Worm (Caenorhabditis elegans) whole organism, young adult: ENCODE results near the gene F23F1.6.

Experiments
- D2030.7 ChIP-seq: fragments of 200-800 bp; sonication (Bioruptor generic); IDR thresholded peaks from 2 replicates; pipeline ENCODE4 v1.3.6; 2022; ENCODE audit warnings: missing genetic modification reagents, missing genetic modification characterization, missing compliant biosample characterization
- F49E8.2 ChIP-seq: sonication (generic microtip); optimal IDR thresholded peaks from 3 replicates; lab custom pipeline; 2017; ENCODE audit warnings: missing genetic modification characterization, mild to moderate bottlenecking, missing compliant biosample characterization, antibody characterized with exemption, moderate library complexity; ENCODE audit not compliant: insufficient read depth
- F57C9.4 ChIP-seq: sonication (generic microtip); optimal IDR thresholded peaks from 2 replicates; lab custom pipeline; 2017; ENCODE audit warnings: mild to moderate bottlenecking, missing genetic modification characterization, missing compliant biosample characterization
- T07F8.4 ChIP-seq: sonication (generic microtip); optimal IDR thresholded peaks from 2 replicates; lab custom pipeline; 2016; ENCODE audit warnings: mild to moderate bottlenecking, missing genetic modification characterization, moderate library complexity, missing compliant biosample characterization
- Y56A3A.18 ChIP-seq: fragments of 200-800 bp; sonication (Bioruptor generic); IDR thresholded peaks from 2 replicates; pipeline ENCODE4 v1.3.6; 2022; ENCODE audit warnings: missing genetic modification reagents, missing genetic modification characterization, missing compliant biosample characterization
- aptf-2 ChIP-seq: fragments of 200-800 bp; sonication (Bioruptor generic); conservative IDR thresholded peaks from 2 replicates; pipeline ENCODE4 v1.3.6; 2022; ENCODE audit warnings: missing genetic modification reagents, missing genetic modification characterization, missing compliant biosample characterization
- attf-3 ChIP-seq: fragments of 200-800 bp; sonication (Bioruptor generic); conservative IDR thresholded peaks from 2 replicates; pipeline ENCODE4 v1.3.6; 2022; ENCODE audit warnings: missing genetic modification reagents, missing genetic modification characterization, missing compliant biosample characterization
- attf-5 ChIP-seq: fragments of 200-800 bp; sonication (Bioruptor generic); optimal IDR thresholded peaks from 2 replicates; lab custom pipeline; 2018; ENCODE audit warnings: mild to moderate bottlenecking, missing genetic modification characterization, missing compliant biosample characterization
- cebp-1 ChIP-seq, 2 experiments: fragments of 200-800 bp in 1 of 2; sonication (Bioruptor generic) in 1 of 2; sonication (generic microtip) in 1 of 2; IDR thresholded peaks in 1 of 2; optimal IDR thresholded peaks in 1 of 2; 2 replicates each; pipeline versions ENCODE4 v1.3.6 to Lab custom; 2017 to 2022; ENCODE audit warnings: missing compliant biosample characterization in 2 of 2, missing genetic modification characterization in 2 of 2, mild to moderate bottlenecking in 1 of 2, missing genetic modification reagents in 1 of 2, moderate library complexity in 1 of 2
- ceh-27 ChIP-seq: fragments of 200-800 bp; sonication (Bioruptor generic); optimal IDR thresholded peaks from 2 replicates; lab custom pipeline; 2018; ENCODE audit warnings: mild to moderate bottlenecking, missing genetic modification characterization, moderate library complexity, missing compliant biosample characterization
- ceh-40 ChIP-seq: fragments of 200-800 bp; sonication (Bioruptor generic); IDR thresholded peaks from 2 replicates; pipeline ENCODE4 v1.3.6; 2022; ENCODE audit warnings: missing genetic modification characterization, missing compliant biosample characterization
- ceh-58 ChIP-seq: fragments of 200-800 bp; sonication (Bioruptor generic); IDR thresholded peaks from 2 replicates; pipeline ENCODE4 v1.3.6; 2022; ENCODE audit warnings: missing genetic modification characterization, missing compliant biosample characterization
- die-1 ChIP-seq: sonication (generic microtip); optimal IDR thresholded peaks from 2 replicates; lab custom pipeline; 2016; ENCODE audit warnings: missing genotype, mild to moderate bottlenecking, missing genetic modification characterization, missing compliant biosample characterization
- dox-1 ChIP-seq: fragments of 200-800 bp; sonication (Bioruptor generic); IDR thresholded peaks from 2 replicates; pipeline ENCODE4 v1.3.6; 2022; ENCODE audit warnings: missing genetic modification reagents, missing genetic modification characterization, missing compliant biosample characterization
- dpl-1 ChIP-seq: fragments of 150-350 bp; optimal IDR thresholded peaks from 2 replicates; lab custom pipeline; 2014; ENCODE audit warnings: missing biosample characterization, missing genetic modification reagents, missing genetic modification characterization
- efl-1 ChIP-seq: fragments of 150-350 bp; optimal IDR thresholded peaks from 2 replicates; lab custom pipeline; 2014; ENCODE audit warnings: missing biosample characterization, missing genetic modification reagents, missing genetic modification characterization
- gei-17 ChIP-seq: fragments of 200-800 bp; sonication (Bioruptor generic); optimal IDR thresholded peaks from 2 replicates; lab custom pipeline; 2018; ENCODE audit warnings: mild to moderate bottlenecking, missing genetic modification characterization, missing compliant biosample characterization
- hmg-1.2 ChIP-seq: fragments of 200-800 bp; sonication (Bioruptor generic); IDR thresholded peaks from 2 replicates; pipeline ENCODE4 v1.3.6; 2022; ENCODE audit warnings: missing genetic modification reagents, missing genetic modification characterization, missing compliant biosample characterization
- hmg-20 ChIP-seq: fragments of 200-800 bp; sonication (Bioruptor generic); IDR thresholded peaks from 2 replicates; pipeline ENCODE4 v1.3.6; 2022; ENCODE audit warnings: missing genetic modification reagents, missing genetic modification characterization, missing compliant biosample characterization
- let-526 ChIP-seq: fragments of 200-800 bp; sonication (Bioruptor generic); IDR thresholded peaks from 2 replicates; pipeline ENCODE4 v1.3.6; 2022; ENCODE audit warnings: missing genetic modification reagents, missing genetic modification characterization, missing compliant biosample characterization
- let-607 ChIP-seq, 2 experiments: fragments of 200-800 bp in 1 of 2; sonication (Bioruptor generic) in 1 of 2; sonication (generic microtip) in 1 of 2; optimal IDR thresholded peaks; 2 replicates each; lab custom pipeline; 2016 to 2018; ENCODE audit warnings: mild to moderate bottlenecking in 2 of 2, missing compliant biosample characterization in 2 of 2, missing genetic modification characterization in 2 of 2, moderate library complexity in 2 of 2, missing genotype in 1 of 2
- lin-26 ChIP-seq: fragments of 200-800 bp; sonication (Bioruptor generic); IDR thresholded peaks from 2 replicates; pipeline ENCODE4 v1.3.6; 2022; ENCODE audit warnings: missing genetic modification reagents, missing genetic modification characterization, missing compliant biosample characterization
- lin-35 ChIP-seq, 3 experiments: fragments of 150-350 bp in 2 of 3; sonication (generic microtip) in 1 of 3; optimal IDR thresholded peaks; 2 replicates each; lab custom pipeline; 2014 to 2018; ENCODE audit warnings: missing biosample characterization in 3 of 3, missing genetic modification characterization in 3 of 3, missing genetic modification reagents in 3 of 3
- madf-3 ChIP-seq: fragments of 200-800 bp; sonication (Bioruptor generic); IDR thresholded peaks from 2 replicates; pipeline ENCODE4 v1.3.6; 2022; ENCODE audit warnings: missing genetic modification reagents, missing genetic modification characterization, missing compliant biosample characterization
- madf-6 ChIP-seq: fragments of 200-800 bp; sonication (Bioruptor generic); IDR thresholded peaks from 2 replicates; pipeline ENCODE4 v1.3.6; 2022; ENCODE audit warnings: missing genetic modification reagents, missing genetic modification characterization, missing compliant biosample characterization
- mcd-1 ChIP-seq: fragments of 200-800 bp; sonication (Bioruptor generic); IDR thresholded peaks from 2 replicates; pipeline ENCODE4 v1.3.6; 2022; ENCODE audit warnings: missing genetic modification reagents, missing genetic modification characterization, missing compliant biosample characterization
- mes-4 ChIP-seq: sonication (generic microtip); optimal IDR thresholded peaks from 2 replicates; lab custom pipeline; 2016; ENCODE audit warnings: missing genotype, missing genetic modification characterization, missing compliant biosample characterization
- nfya-1 ChIP-seq: sonication (generic microtip); optimal IDR thresholded peaks from 2 replicates; lab custom pipeline; 2017; ENCODE audit warnings: antibody characterized with exemption, missing compliant biosample characterization, missing genetic modification characterization, borderline replicate concordance; ENCODE audit not compliant: insufficient read depth
- nfya-2 ChIP-seq: fragments of 200-800 bp; sonication (Bioruptor generic); IDR thresholded peaks from 2 replicates; pipeline ENCODE4 v1.3.6; 2022; ENCODE audit warnings: missing genetic modification reagents, missing genetic modification characterization, missing compliant biosample characterization
- nhr-80 ChIP-seq: sonication (generic microtip); optimal IDR thresholded peaks from 2 replicates; lab custom pipeline; 2016; ENCODE audit warnings: missing genetic modification characterization, missing compliant biosample characterization
- pha-4 ChIP-seq: fragments of 150-350 bp; sonication (generic microtip); optimal IDR thresholded peaks from 2 replicates; lab custom pipeline; 2014; ENCODE audit warnings: missing biosample characterization, missing genetic modification reagents, missing genetic modification characterization
- rcor-1 ChIP-seq: fragments of 200-800 bp; sonication (Bioruptor generic); IDR thresholded peaks from 2 replicates; pipeline ENCODE4 v1.3.6; 2022; ENCODE audit warnings: missing genetic modification reagents, missing genetic modification characterization, missing compliant biosample characterization
- repo-1 ChIP-seq: sonication (generic microtip); optimal IDR thresholded peaks from 2 replicates; lab custom pipeline; 2017; ENCODE audit warnings: mild to moderate bottlenecking, missing genetic modification characterization, missing compliant biosample characterization
- sdz-38 ChIP-seq: sonication (generic microtip); optimal IDR thresholded peaks from 2 replicates; lab custom pipeline; 2016; ENCODE audit warnings: missing genotype, missing genetic modification characterization, missing compliant biosample characterization
- snpc-1.1 ChIP-seq: sonication (generic microtip); optimal IDR thresholded peaks from 2 replicates; lab custom pipeline; 2017; ENCODE audit warnings: missing genetic modification characterization, mild to moderate bottlenecking, missing compliant biosample characterization, antibody characterized with exemption, moderate library complexity, missing genotype, missing genetic modification reagents; ENCODE audit not compliant: insufficient read depth
- snpc-4 ChIP-seq, 5 experiments: fragments of 150-350 bp in 1 of 5; sonication (generic microtip) in 4 of 5; optimal IDR thresholded peaks; 2 replicates each; lab custom pipeline; 2014 to 2018; ENCODE audit warnings: missing genetic modification characterization in 5 of 5, missing biosample characterization in 3 of 5, antibody characterized with exemption in 2 of 5, mild to moderate bottlenecking in 2 of 5, missing compliant biosample characterization in 2 of 5, missing genotype in 2 of 5, moderate library complexity in 2 of 5, missing genetic modification reagents in 1 of 5
- somi-1 ChIP-seq: fragments of 200-800 bp; sonication (Bioruptor generic); optimal IDR thresholded peaks from 2 replicates; lab custom pipeline; 2018; ENCODE audit warnings: mild to moderate bottlenecking, missing genetic modification characterization, missing compliant biosample characterization
- tbx-9 ChIP-seq: sonication (generic microtip); optimal IDR thresholded peaks from 2 replicates; lab custom pipeline; 2016; ENCODE audit warnings: borderline replicate concordance, missing genetic modification characterization, inconsistent platforms, missing compliant biosample characterization
- unc-130 ChIP-seq: sonication (generic microtip); optimal IDR thresholded peaks from 2 replicates; lab custom pipeline; 2016; ENCODE audit warnings: missing genetic modification reagents, missing genetic modification characterization, missing compliant biosample characterization
- ztf-18 ChIP-seq: sonication (generic microtip); optimal IDR thresholded peaks from 2 replicates; lab custom pipeline; 2016; ENCODE audit warnings: missing genotype, mild to moderate bottlenecking, missing genetic modification characterization, missing compliant biosample characterization

The F23F1.6 gene

ce11 chrII:68757-69156 is 31.6 kb upstream of the F23F1.6 start:
- TF ChIP-seq tbx-9 (no peak), repo-1 (tag; lab: Kevin White, UChicago) (no peak)

- no peak for TF ChIP-seq unc-130 (GFP tag; lab: Kevin White, UChicago)
- TF ChIP-seq nfya-2 (GFP tag; lab: Robert Waterston, UW): no peak
- no peak for TF ChIP-seq ceh-40
- TF ChIP-seq mes-4: no peak
- no peak for TF ChIP-seq dpl-1
- no peak for TF ChIP-seq let-607 (tag; optimal IDR thresholded peaks at IDR 0.05; lab: Kevin White, UChicago)
- no peak for TF ChIP-seq attf-5 (GFP tag; lab: Kevin White, UChicago)
- no peak for TF ChIP-seq repo-1 (tag; lab: Kevin White, UChicago)
- no peak for TF ChIP-seq tbx-9
- no peak for TF ChIP-seq rcor-1
- no peak for TF ChIP-seq gei-17 (GFP tag; lab: Kevin White, UChicago)
- no peak for TF ChIP-seq hmg-20
- no peak for TF ChIP-seq sdz-38
- no peak for TF ChIP-seq F57C9.4 (tag; lab: Kevin White, UChicago)
- TF ChIP-seq somi-1 (GFP tag; lab: Kevin White, UChicago): no peak
- TF ChIP-seq ceh-27 (GFP tag; lab: Kevin White, UChicago): no peak
- no peak for TF ChIP-seq nfya-1
- TF ChIP-seq ceh-58 (GFP tag; lab: Robert Waterston, UW): no peak
- TF ChIP-seq F49E8.2 (tag; lab: Kevin White, UChicago): no peak
- TF ChIP-seq T07F8.4 (tag; lab: Kevin White, UChicago): no peak
Measured at ce11 chrII:67663-68062, 30.6 kb upstream of the F23F1.6 start.

DNA sequence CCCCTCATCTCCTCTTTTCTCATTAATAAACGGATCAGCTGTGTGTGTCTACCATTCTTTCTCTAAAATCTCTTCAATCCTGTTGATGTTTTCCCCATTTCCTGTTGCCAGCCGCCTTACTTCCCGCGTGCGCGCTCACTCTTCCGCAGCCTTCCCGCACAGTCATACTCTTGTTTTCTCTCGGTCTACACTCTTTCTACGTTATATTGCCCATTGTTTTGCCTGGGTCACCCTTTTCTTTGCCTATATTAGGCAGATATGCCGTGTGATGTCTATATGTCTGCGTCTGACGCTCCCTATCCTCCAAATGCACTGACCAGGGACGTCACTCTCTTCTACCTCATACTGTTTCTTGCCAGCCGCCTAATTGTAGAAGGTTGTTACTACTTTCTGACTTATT is 29.2 kb upstream of the F23F1.6 start:
- TF ChIP-seq attf-5 (GFP tag; lab: Kevin White, UChicago) (peak; percentile 34), cebp-1 (GFP tag; IDR thresholded peaks at IDR 0.05; lab: Robert Waterston, UW) (no peak), cebp-1 (tag; optimal IDR thresholded peaks at IDR 0.05; lab: Kevin White, UChicago) (peak; percentile 38), unc-130 (GFP tag; lab: Kevin White, UChicago) (no peak), dox-1 (GFP tag; lab: Robert Waterston, UW) (peak; percentile 44; the same call in 1 of the 2 replicates), madf-6 (peak; percentile 39; the same call in 1 of the 2 replicates), dpl-1 (no peak), D2030.7 (GFP tag; lab: Robert Waterston, UW) (peak; percentile 47; the same call in 1 of the 2 replicates), somi-1 (GFP tag; lab: Kevin White, UChicago) (no peak), madf-3 (GFP tag; lab: Robert Waterston, UW) (0 out of 2 replicates have a peak, but pooled peaks have one; percentile 34), ceh-27 (GFP tag; lab: Kevin White, UChicago) (peak; percentile 0), hmg-1.2 (GFP tag; lab: Robert Waterston, UW) (peak; percentile 71; the same call in 1 of the 2 replicates), nhr-80 (tag; lab: Kevin White, UChicago) (peak; percentile 3), efl-1 (GFP tag; lab: Kevin White, UChicago) (peak; percentile 51), lin-26 (GFP tag; lab: Robert Waterston, UW) (peak; percentile 67; the same call in 1 of the 2 replicates)

DNA sequence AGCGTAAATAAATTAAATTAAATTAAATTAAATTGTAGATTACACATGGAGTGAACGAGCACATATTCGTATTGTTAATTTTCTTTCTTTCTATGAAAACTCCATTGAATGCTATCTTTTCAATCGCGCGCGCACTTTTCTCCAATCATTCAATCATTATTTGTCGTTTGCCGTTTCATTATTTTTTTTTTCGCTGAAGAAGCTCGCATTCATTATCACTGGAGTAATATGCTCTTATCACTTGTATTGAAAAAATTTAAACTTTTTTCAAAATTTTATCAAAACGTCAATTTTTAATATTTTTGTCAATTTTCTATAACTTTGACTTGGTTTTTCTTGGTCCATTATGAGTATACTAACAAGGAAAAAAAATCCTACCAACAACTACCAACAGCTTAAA is 28.4 kb upstream of the F23F1.6 start:
- peak; percentile 61 for TF ChIP-seq nhr-80 (tag; lab: Kevin White, UChicago)
- no peak for TF ChIP-seq ztf-18

ce11 chrII:61013-61412 is 23.9 kb upstream of the F23F1.6 start, which contains the start of gene C23H3.2:
Gene C23H3.2 (plus strand): TSS chrII:61313.
- no peak for TF ChIP-seq snpc-4 (GFP tag; optimal IDR thresholded peaks at IDR 0.05; lab: Kevin White, UChicago)
- no peak for TF ChIP-seq snpc-4 (tag; optimal IDR thresholded peaks at IDR 0.05; lab: Kevin White, UChicago)
- no peak for TF ChIP-seq mcd-1 (GFP tag; lab: Robert Waterston, UW)
- TF ChIP-seq attf-3 (GFP tag; lab: Robert Waterston, UW): no peak
- no peak for TF ChIP-seq aptf-2 (GFP tag; lab: Robert Waterston, UW)
- no peak for TF ChIP-seq let-526 (GFP tag; lab: Robert Waterston, UW)
- no peak for TF ChIP-seq lin-35 (GFP tag; optimal IDR thresholded peaks at IDR 0.05; lab: Kevin White, UChicago)
- no peak for TF ChIP-seq pha-4 (tag; lab: Kevin White, UChicago)
- no peak for TF ChIP-seq Y56A3A.18 (GFP tag; lab: Robert Waterston, UW)
- no peak for TF ChIP-seq snpc-1.1
- TF ChIP-seq die-1: no peak
